Fruit fly (Drosophila melanogaster) whole organism, embryonic: ENCODE results near the gene CG14966.

Experiments used
- Adf1 ChIP-seq: fragments of 200-800 bp; sonication (Bioruptor generic); IDR thresholded peaks from 2 replicates; pipeline ENCODE4 v1.3.6; 2022; ENCODE audit warnings: missing biosample characterization, missing genetic modification characterization
- Awh ChIP-seq: fragments of 200-800 bp; sonication (Bioruptor generic); IDR thresholded peaks from 2 replicates; pipeline ENCODE4, ENCODE4 v1.3.6; 2022; ENCODE audit warnings: missing biosample characterization, missing genetic modification characterization
- CG10979 ChIP-seq: fragments of 200-800 bp; sonication (Bioruptor generic); optimal IDR thresholded peaks from 2 replicates; lab custom pipeline; 2018; ENCODE audit warnings: missing biosample characterization, mild to moderate bottlenecking, missing genetic modification characterization, moderate library complexity
- CG13123 ChIP-seq: fragments of 200-800 bp; sonication (Bioruptor generic); optimal IDR thresholded peaks from 2 replicates; lab custom pipeline; 2016; ENCODE audit warnings: missing biosample characterization, missing genetic modification characterization
- CG13287 ChIP-seq: fragments of 200-800 bp; sonication (Bioruptor generic); IDR thresholded peaks from 2 replicates; pipeline ENCODE4 v1.3.6; 2022; ENCODE audit warnings: missing biosample characterization, missing genetic modification characterization; ENCODE audit not compliant: partially characterized antibody
- CG15696 ChIP-seq: fragments of 200-800 bp; sonication (Bioruptor generic); optimal IDR thresholded peaks from 2 replicates; lab custom pipeline; 2019; ENCODE audit warnings: missing biosample characterization, mild to moderate bottlenecking, missing genetic modification characterization, moderate library complexity
- CG17328 ChIP-seq: fragments of 200-800 bp; sonication (Bioruptor generic); IDR thresholded peaks from 2 replicates; pipeline ENCODE4 v1.3.6; 2022; ENCODE audit warnings: missing biosample characterization, missing genetic modification characterization
- CG17359 ChIP-seq: fragments of 200-800 bp; sonication (Bioruptor generic); optimal IDR thresholded peaks from 3 replicates; lab custom pipeline; 2018; ENCODE audit warnings: missing biosample characterization, mild to moderate bottlenecking, missing genetic modification characterization, moderate library complexity
- CG17385 ChIP-seq: fragments of 200-800 bp; sonication (Bioruptor generic); optimal IDR thresholded peaks from 3 replicates; lab custom pipeline; 2018; ENCODE audit warnings: missing biosample characterization, mild to moderate bottlenecking, missing genetic modification characterization
- CG18619 ChIP-seq: fragments of 200-800 bp; sonication (Bioruptor generic); optimal IDR thresholded peaks from 3 replicates; lab custom pipeline; 2017; ENCODE audit warnings: missing biosample characterization, mild to moderate bottlenecking, missing genetic modification characterization
- CG33557 ChIP-seq: fragments of 200-800 bp; sonication (Bioruptor generic); optimal IDR thresholded peaks from 2 replicates; lab custom pipeline; 2019; ENCODE audit warnings: missing biosample characterization, mild to moderate bottlenecking, missing genetic modification characterization, moderate library complexity
- CG4282 ChIP-seq: fragments of 200-800 bp; sonication (Bioruptor generic); optimal IDR thresholded peaks from 2 replicates; lab custom pipeline; 2016; ENCODE audit warnings: missing biosample characterization, missing genetic modification characterization
- CG7372 ChIP-seq: fragments of 200-800 bp; sonication (Bioruptor generic); IDR thresholded peaks from 2 replicates; pipeline ENCODE4 v1.3.6; 2022; ENCODE audit warnings: missing biosample characterization, missing genetic modification characterization
- CG7963 ChIP-seq: fragments of 200-800 bp; sonication (Bioruptor generic); IDR thresholded peaks from 3 replicates; pipeline ENCODE4 v1.3.6; 2022; ENCODE audit warnings: missing biosample characterization, missing genetic modification characterization; ENCODE audit not compliant: partially characterized antibody
- CG9817 ChIP-seq: fragments of 200-800 bp; sonication (Bioruptor generic); optimal IDR thresholded peaks from 2 replicates; lab custom pipeline; 2018; ENCODE audit warnings: missing biosample characterization, mild to moderate bottlenecking, missing genetic modification characterization, moderate library complexity
- CrebB ChIP-seq: fragments of 200-800 bp; sonication (Bioruptor generic); optimal IDR thresholded peaks from 3 replicates; lab custom pipeline; 2018; ENCODE audit warnings: missing biosample characterization, mild to moderate bottlenecking, missing genetic modification characterization
- Dfd ChIP-seq, 2 experiments: fragments of >200 bp; optimal IDR thresholded peaks; 2 replicates each; lab custom pipeline; 2017; ENCODE audit warnings: missing biosample characterization in 2 of 2, missing genetic modification characterization in 2 of 2
- Doc3 ChIP-seq: fragments of 200-800 bp; sonication (Bioruptor generic); IDR thresholded peaks from 3 replicates; pipeline ENCODE4 v1.3.6; 2022; ENCODE audit warnings: missing biosample characterization, missing genetic modification characterization; ENCODE audit not compliant: partially characterized antibody
- Ets97D ChIP-seq: fragments of 200-800 bp; sonication (Bioruptor generic); optimal IDR thresholded peaks from 3 replicates; lab custom pipeline; 2016; ENCODE audit warnings: missing biosample characterization, missing genetic modification characterization
- Fer1 ChIP-seq: fragments of 200-800 bp; sonication (Bioruptor generic); optimal IDR thresholded peaks from 2 replicates; lab custom pipeline; 2017; ENCODE audit warnings: missing biosample characterization, mild to moderate bottlenecking, missing genetic modification characterization
- Hr51 ChIP-seq, 2 experiments: fragments of 200-800 bp; sonication (Bioruptor generic); optimal IDR thresholded peaks; 2 replicates in 1 of 2; 3 replicates in 1 of 2; lab custom pipeline; 2016 to 2018; ENCODE audit warnings: missing biosample characterization in 2 of 2, missing genetic modification characterization in 2 of 2, mild to moderate bottlenecking in 1 of 2, moderate library complexity in 1 of 2
- Jarid2 ChIP-seq: fragments of 200-800 bp; sonication (Bioruptor generic); optimal IDR thresholded peaks from 3 replicates; lab custom pipeline; 2017; ENCODE audit warnings: mild to moderate bottlenecking, missing biosample characterization, missing genetic modification reagents, missing genetic modification characterization
- Kr ChIP-seq: fragments of 200-800 bp; sonication (Bioruptor generic); optimal IDR thresholded peaks from 2 replicates; lab custom pipeline; 2017; ENCODE audit warnings: missing biosample characterization, mild to moderate bottlenecking, missing genetic modification characterization
- Mes4 ChIP-seq: fragments of 200-800 bp; sonication (Bioruptor generic); optimal IDR thresholded peaks from 2 replicates; lab custom pipeline; 2016; ENCODE audit warnings: missing biosample characterization, missing genetic modification characterization
- Neu2 ChIP-seq: fragments of 200-800 bp; sonication (Bioruptor generic); optimal IDR thresholded peaks from 3 replicates; lab custom pipeline; 2016; ENCODE audit warnings: missing biosample characterization, missing genetic modification characterization, borderline replicate concordance
- Nf-YB ChIP-seq: fragments of 200-800 bp; sonication (Bioruptor generic); optimal IDR thresholded peaks from 3 replicates; lab custom pipeline; 2019; ENCODE audit warnings: missing biosample characterization, mild to moderate bottlenecking, missing genetic modification characterization, moderate library complexity
- Ptx1 ChIP-seq: fragments of 200-800 bp; sonication (Bioruptor generic); IDR thresholded peaks from 2 replicates; pipeline ENCODE4 v1.3.6; 2022; ENCODE audit warnings: missing biosample characterization, missing genetic modification characterization
- Scr ChIP-seq: fragments of 200-800 bp; sonication (Bioruptor generic); IDR thresholded peaks from 2 replicates; pipeline ENCODE4 v1.3.6; 2022; ENCODE audit warnings: missing biosample characterization, missing genetic modification characterization; ENCODE audit not compliant: partially characterized antibody
- Side ChIP-seq: fragments of 200-800 bp; sonication (Bioruptor generic); optimal IDR thresholded peaks from 2 replicates; lab custom pipeline; 2016; ENCODE audit warnings: missing biosample characterization, missing genetic modification characterization
- Six4 ChIP-seq: fragments of 200-800 bp; sonication (Bioruptor generic); optimal IDR thresholded peaks from 2 replicates; lab custom pipeline; 2016; ENCODE audit warnings: missing biosample characterization, missing genetic modification characterization
- ash1 ChIP-seq: fragments of 200-800 bp; sonication (Bioruptor generic); optimal IDR thresholded peaks from 2 replicates; lab custom pipeline; 2018; ENCODE audit warnings: missing biosample characterization, mild to moderate bottlenecking, missing genetic modification characterization
- btn ChIP-seq: fragments of 200-800 bp; sonication (Bioruptor generic); optimal IDR thresholded peaks from 2 replicates; lab custom pipeline; 2016; ENCODE audit warnings: missing biosample characterization, missing genetic modification characterization
- crc ChIP-seq: fragments of 200-800 bp; sonication (Bioruptor generic); optimal IDR thresholded peaks from 2 replicates; lab custom pipeline; 2016; ENCODE audit warnings: missing biosample characterization, missing genetic modification characterization
- dm ChIP-seq: fragments of 200-800 bp; sonication (Bioruptor generic); optimal IDR thresholded peaks from 3 replicates; lab custom pipeline; 2016; ENCODE audit warnings: missing biosample characterization, missing genetic modification characterization
- esg ChIP-seq: fragments of 200-800 bp; sonication (Bioruptor generic); conservative IDR thresholded peaks from 2 replicates; pipeline ENCODE4 v1.3.6; 2022; ENCODE audit warnings: missing biosample characterization, missing genetic modification characterization
- fd3F ChIP-seq: fragments of 200-800 bp; sonication (Bioruptor generic); optimal IDR thresholded peaks from 2 replicates; lab custom pipeline; 2018; ENCODE audit warnings: missing biosample characterization, mild to moderate bottlenecking, missing genetic modification characterization, moderate library complexity
- fd96Cb ChIP-seq: fragments of 200-800 bp; sonication (Bioruptor generic); optimal IDR thresholded peaks from 2 replicates; lab custom pipeline; 2018; ENCODE audit warnings: missing biosample characterization, mild to moderate bottlenecking, missing genetic modification characterization, moderate library complexity
- gem ChIP-seq: fragments of 200-800 bp; sonication (Bioruptor generic); optimal IDR thresholded peaks from 2 replicates; lab custom pipeline; 2019; ENCODE audit warnings: missing biosample characterization, mild to moderate bottlenecking, missing genetic modification characterization, moderate library complexity
- inv ChIP-seq: fragments of 200-800 bp; sonication (Bioruptor generic); IDR thresholded peaks from 2 replicates; pipeline ENCODE4 v1.3.6; 2022; ENCODE audit warnings: missing biosample characterization, missing genetic modification characterization; ENCODE audit not compliant: partially characterized antibody
- jigr1 ChIP-seq: fragments of 200-800 bp; sonication (Bioruptor generic); IDR thresholded peaks from 3 replicates; pipeline ENCODE4 v1.3.6; 2022; ENCODE audit warnings: missing biosample characterization, missing genetic modification characterization
- lmd ChIP-seq: fragments of 200-800 bp; sonication (Bioruptor generic); IDR thresholded peaks from 2 replicates; pipeline ENCODE4 v1.3.6; 2022; ENCODE audit warnings: missing biosample characterization, missing genetic modification characterization
- pho ChIP-seq: fragments of 200-800 bp; sonication (Bioruptor generic); optimal IDR thresholded peaks from 2 replicates; lab custom pipeline; 2016; ENCODE audit warnings: missing biosample characterization, missing genetic modification characterization
- pros ChIP-seq: fragments of 200-800 bp; sonication (Bioruptor generic); optimal IDR thresholded peaks from 3 replicates; lab custom pipeline; 2019; ENCODE audit warnings: missing biosample characterization, mild to moderate bottlenecking, missing genetic modification characterization, moderate library complexity
- shn ChIP-seq: fragments of 200-800 bp; sonication (Bioruptor generic); optimal IDR thresholded peaks from 3 replicates; lab custom pipeline; 2016; ENCODE audit warnings: missing biosample characterization, missing genetic modification characterization
- sisA ChIP-seq: fragments of 200-800 bp; sonication (Bioruptor generic); IDR thresholded peaks from 2 replicates; pipeline ENCODE4 v1.3.6; 2022; ENCODE audit warnings: missing biosample characterization, missing genetic modification characterization
- sna ChIP-seq: fragments of 200-800 bp; sonication (Bioruptor generic); IDR thresholded peaks from 2 replicates; pipeline ENCODE4 v1.3.6; 2022; ENCODE audit warnings: missing biosample characterization, missing genetic modification characterization; ENCODE audit not compliant: partially characterized antibody
- wek ChIP-seq: fragments of 200-800 bp; sonication (Bioruptor generic); optimal IDR thresholded peaks from 3 replicates; lab custom pipeline; 2018; ENCODE audit warnings: missing biosample characterization, mild to moderate bottlenecking, missing genetic modification characterization, moderate library complexity
- zf30C ChIP-seq: fragments of 200-800 bp; sonication (Bioruptor generic); optimal IDR thresholded peaks from 3 replicates; lab custom pipeline; 2018; ENCODE audit warnings: missing biosample characterization, mild to moderate bottlenecking, missing genetic modification characterization
- zfh1 ChIP-seq: fragments of 200-800 bp; sonication (Bioruptor generic); IDR thresholded peaks from 3 replicates; pipeline ENCODE4 v1.3.6; 2022; ENCODE audit warnings: missing biosample characterization, missing genetic modification characterization

Gene CG14966

dm6 chr3L:3149060-3149872 is 48.2 kb downstream of the CG14966 start (continued):
- TF ChIP-seq CG13123 (GFP tag; lab: Kevin White, UChicago) (no peak), esg (GFP tag; lab: Robert Waterston, UW) (no peak), CG17359 (tag; lab: Kevin White, UChicago) (no peak), CG15696 (tag; lab: Kevin White, UChicago) (no peak), CG13287 (GFP tag; lab: Robert Waterston, UW) (peak; percentile 46; the same call in 1 of the 2 replicates), CG4282 (GFP tag; lab: Kevin White, UChicago) (no peak), zfh1 (GFP tag; lab: Robert Waterston, UW) (0 out of 3 replicates have a peak, but pooled peaks have one; percentile 32), Nf-YB (GFP tag; lab: Kevin White, UChicago) (no peak), Awh (GFP tag; lab: Robert Waterston, UW) (no peak), crc (GFP tag; lab: Kevin White, UChicago) (no peak), Six4 (GFP tag; lab: Kevin White, UChicago) (no peak), sna (GFP tag; lab: Robert Waterston, UW) (no peak), ash1 (GFP tag; lab: Kevin White, UChicago) (no peak), Neu2 (GFP tag; lab: Kevin White, UChicago) (no peak), inv (no peak), fd96Cb (tag; lab: Kevin White, UChicago) (no peak), CG17328 (GFP tag; lab: Robert Waterston, UW) (no peak), jigr1 (GFP tag; lab: Robert Waterston, UW) (no peak), Ets97D (GFP tag; lab: Kevin White, UChicago) (no peak), CG18619 (GFP tag; lab: Kevin White, UChicago) (no peak), wek (no peak), shn (GFP tag; lab: Kevin White, UChicago) (no peak), CrebB (tag; lab: Kevin White, UChicago) (no peak), pros (peak; percentile 90), Side (GFP tag; lab: Kevin White, UChicago) (no peak), Mes4 (GFP tag; lab: Kevin White, UChicago) (no peak), Scr (GFP tag; lab: Robert Waterston, UW) (no peak), Dfd (GFP tag; optimal IDR thresholded peaks at IDR 0.05; lab: Kevin White, UChicago) (no peak), CG10979 (tag; lab: Kevin White, UChicago) (no peak), CG7372 (no peak), Hr51 (GFP tag; optimal IDR thresholded peaks at IDR 0.05; lab: Kevin White, UChicago) (no peak), btn (GFP tag; lab: Kevin White, UChicago) (no peak), CG7963 (GFP tag; lab: Robert Waterston, UW) (no peak), sisA (GFP tag; lab: Robert Waterston, UW) (no peak), Kr (GFP tag; lab: Kevin White, UChicago) (no peak), CG33557 (no peak), Jarid2 (no peak), Adf1 (GFP tag; lab: Robert Waterston, UW) (peak; percentile 84), dm (no peak), CG9817 (tag; lab: Kevin White, UChicago) (no peak), Ptx1 (GFP tag; lab: Robert Waterston, UW) (peak; percentile 31; the same call in 1 of the 2 replicates), fd3F (GFP tag; lab: Kevin White, UChicago) (no peak), Fer1 (GFP tag; lab: Kevin White, UChicago) (peak; percentile 71), pho (GFP tag; lab: Kevin White, UChicago) (no peak), zf30C (no peak), lmd (GFP tag; lab: Robert Waterston, UW) (no peak), Doc3 (GFP tag; lab: Robert Waterston, UW) (no peak), CG17385 (GFP tag; lab: Kevin White, UChicago) (peak; percentile 82), gem (tag; lab: Kevin White, UChicago) (no peak)
